Fruit fly (Drosophila melanogaster) whole organism, pupa: ENCODE results near the gene Mdh2.

Experiments used
- CG10348 ChIP-seq: fragments of 200-800 bp; sonication (Bioruptor generic); IDR thresholded peaks from 2 replicates; pipeline ENCODE4 v1.3.6; 2022; ENCODE audit warnings: missing biosample characterization, missing genetic modification characterization
- CG12605 ChIP-seq: fragments of 200-800 bp; sonication (Bioruptor generic); IDR thresholded peaks from 2 replicates; pipeline ENCODE4 v1.3.6; 2022; ENCODE audit warnings: missing biosample characterization, missing genetic modification characterization
- CG13204 ChIP-seq: fragments of 200-800 bp; sonication (Bioruptor generic); optimal IDR thresholded peaks from 2 replicates; lab custom pipeline; 2018; ENCODE audit warnings: missing biosample characterization, mild to moderate bottlenecking, missing genetic modification characterization, moderate library complexity
- CG14655 ChIP-seq: fragments of 200-800 bp; sonication (Bioruptor generic); optimal IDR thresholded peaks from 3 replicates; lab custom pipeline; 2017; ENCODE audit warnings: mild to moderate bottlenecking, missing biosample characterization, missing genetic modification reagents, missing genetic modification characterization
- CG15710 ChIP-seq: fragments of 200-800 bp; sonication (Bioruptor generic); optimal IDR thresholded peaks from 2 replicates; lab custom pipeline; 2018; ENCODE audit warnings: missing biosample characterization, mild to moderate bottlenecking, missing genetic modification characterization, moderate library complexity
- CG17806 ChIP-seq: fragments of 200-800 bp; sonication (Bioruptor generic); optimal IDR thresholded peaks from 2 replicates; lab custom pipeline; 2018; ENCODE audit warnings: missing biosample characterization, mild to moderate bottlenecking, missing genetic modification characterization, moderate library complexity
- CG32121 ChIP-seq: fragments of 200-800 bp; sonication (Bioruptor generic); IDR thresholded peaks from 2 replicates; pipeline ENCODE4 v1.3.6; 2022; ENCODE audit warnings: missing biosample characterization, missing genetic modification characterization
- CG34367 ChIP-seq: fragments of 200-800 bp; sonication (Bioruptor generic); optimal IDR thresholded peaks from 2 replicates; lab custom pipeline; 2018; ENCODE audit warnings: missing biosample characterization, mild to moderate bottlenecking, missing genetic modification characterization
- CG4496 ChIP-seq: fragments of 200-800 bp; sonication (Bioruptor generic); IDR thresholded peaks from 3 replicates; pipeline ENCODE4 v1.3.6; 2022; ENCODE audit warnings: missing biosample characterization, missing genetic modification characterization
- CG8159 ChIP-seq: fragments of 200-800 bp; sonication (Bioruptor generic); optimal IDR thresholded peaks from 3 replicates; lab custom pipeline; 2018; ENCODE audit warnings: missing biosample characterization, mild to moderate bottlenecking, missing genetic modification characterization, moderate library complexity
- CG8301 ChIP-seq: fragments of 200-800 bp; sonication (Bioruptor generic); optimal IDR thresholded peaks from 2 replicates; lab custom pipeline; 2018; ENCODE audit warnings: missing biosample characterization, mild to moderate bottlenecking, missing genetic modification characterization
- CG9948 ChIP-seq: fragments of 200-800 bp; sonication (Bioruptor generic); optimal IDR thresholded peaks from 2 replicates; lab custom pipeline; 2018; ENCODE audit warnings: missing biosample characterization, mild to moderate bottlenecking, missing genetic modification characterization, moderate library complexity
- D1 ChIP-seq: fragments of 200-800 bp; sonication (Bioruptor generic); optimal IDR thresholded peaks from 2 replicates; lab custom pipeline; 2018; ENCODE audit warnings: missing biosample characterization, mild to moderate bottlenecking, missing genetic modification characterization, moderate library complexity
- EcR ChIP-seq: fragments of 200-800 bp; sonication (Bioruptor generic); optimal IDR thresholded peaks from 3 replicates; lab custom pipeline; 2019; ENCODE audit warnings: missing biosample characterization, missing genetic modification characterization, mild to moderate bottlenecking, moderate library complexity, missing genetic modification reagents
- Ets98B ChIP-seq: fragments of 200-800 bp; sonication (Bioruptor generic); IDR thresholded peaks from 2 replicates; pipeline ENCODE4 v1.3.6; 2022; ENCODE audit warnings: missing biosample characterization, missing genetic modification characterization
- Pif1A ChIP-seq: fragments of 200-800 bp; sonication (Bioruptor generic); optimal IDR thresholded peaks from 3 replicates; lab custom pipeline; 2016; ENCODE audit warnings: missing biosample characterization, missing genetic modification characterization
- Pif1B ChIP-seq: fragments of 200-800 bp; sonication (Bioruptor generic); optimal IDR thresholded peaks from 3 replicates; lab custom pipeline; 2016; ENCODE audit warnings: missing biosample characterization, missing genetic modification characterization
- Snoo ChIP-seq: fragments of 200-800 bp; sonication (Bioruptor generic); optimal IDR thresholded peaks from 3 replicates; lab custom pipeline; 2017; ENCODE audit warnings: missing biosample characterization, mild to moderate bottlenecking, missing genetic modification characterization, inconsistent platforms
- fd96Ca ChIP-seq: fragments of 200-800 bp; sonication (Bioruptor generic); IDR thresholded peaks from 3 replicates; pipeline ENCODE4 v1.3.6; 2022; ENCODE audit warnings: missing biosample characterization, missing genetic modification characterization
- gl ChIP-seq: fragments of 200-800 bp; sonication (Bioruptor generic); optimal IDR thresholded peaks from 2 replicates; lab custom pipeline; 2018; ENCODE audit warnings: missing biosample characterization, mild to moderate bottlenecking, missing genetic modification characterization
- rn ChIP-seq: fragments of 200-800 bp; sonication (Bioruptor generic); IDR thresholded peaks from 2 replicates; pipeline ENCODE4 v1.3.6; 2022; ENCODE audit warnings: missing biosample characterization, missing genetic modification characterization

Mdh2 gene

DNA sequence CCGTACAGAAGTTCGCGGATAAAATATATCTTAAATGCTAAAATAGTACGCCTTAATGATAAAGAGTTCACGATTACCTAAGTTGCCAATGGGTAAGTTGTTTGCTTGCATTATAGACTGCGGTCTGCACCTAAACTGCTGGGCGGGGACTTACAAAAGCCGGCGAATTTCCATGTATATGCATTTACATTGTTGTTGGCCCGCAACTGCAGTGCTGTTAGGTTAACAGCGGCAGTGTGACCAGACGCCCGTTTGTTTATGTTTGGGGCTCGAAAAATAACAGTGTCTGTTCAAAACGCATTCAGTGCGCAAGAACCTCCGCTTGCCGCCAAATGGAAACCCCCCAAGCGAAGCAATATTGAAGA, 26.3 kb upstream of the Mdh2 start:
- TF ChIP-seq CG8301 (no peak), CG9948 (tag; lab: Kevin White, UChicago) (no peak), EcR (GFP tag; lab: Kevin White, UChicago) (no peak), CG15710 (tag; lab: Kevin White, UChicago) (no peak), CG34367 (tag; lab: Kevin White, UChicago) (no peak), CG14655 (GFP tag; lab: Kevin White, UChicago) (no peak), rn (GFP tag; lab: Robert Waterston, UW) (no peak), Pif1A (GFP tag; lab: Kevin White, UChicago) (no peak), CG12605 (GFP tag; lab: Robert Waterston, UW) (no peak), Ets98B (GFP tag; lab: Robert Waterston, UW) (no peak), CG4496 (GFP tag; lab: Robert Waterston, UW) (no peak), CG10348 (GFP tag; lab: Robert Waterston, UW) (no peak), Snoo (no peak), CG17806 (tag; lab: Kevin White, UChicago) (no peak), gl (tag; lab: Kevin White, UChicago) (no peak), CG13204 (no peak), Pif1B (GFP tag; lab: Kevin White, UChicago) (no peak), CG8159 (tag; lab: Kevin White, UChicago) (no peak), D1 (tag; lab: Kevin White, UChicago) (no peak), CG32121 (GFP tag; lab: Robert Waterston, UW) (no peak)

DNA sequence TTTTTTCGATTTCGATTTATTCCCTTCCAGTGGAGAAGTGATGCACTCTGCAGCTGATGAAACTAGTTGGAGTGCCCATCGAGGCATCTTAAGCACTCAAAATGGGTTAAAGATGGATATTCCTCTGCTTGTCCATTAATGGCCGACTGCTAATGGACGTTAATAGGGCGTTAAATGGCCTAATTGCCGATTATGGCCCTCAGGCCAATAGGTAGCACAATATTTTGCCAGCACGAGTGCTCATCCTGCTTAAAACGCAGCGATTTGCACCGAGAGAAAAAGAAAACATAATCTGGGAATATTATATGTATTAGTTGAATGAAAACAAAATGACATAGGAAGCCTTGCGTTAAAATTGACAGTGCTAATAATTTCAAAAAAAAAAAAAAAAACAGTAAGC, 17.7 kb upstream of the Mdh2 start, which contains the start of gene CG44158:
Gene CG44158 (plus strand): TSS at position 301 of the 400 bp plus-strand sequence.
- TF ChIP-seq CG8301 (no peak), CG34367 (tag; lab: Kevin White, UChicago) (no peak), CG15710 (tag; lab: Kevin White, UChicago) (no peak), Pif1A (GFP tag; lab: Kevin White, UChicago) (no peak), Snoo (no peak), CG4496 (GFP tag; lab: Robert Waterston, UW) (no peak), D1 (tag; lab: Kevin White, UChicago) (no peak), Pif1B (GFP tag; lab: Kevin White, UChicago) (no peak), gl (tag; lab: Kevin White, UChicago) (no peak), CG17806 (tag; lab: Kevin White, UChicago) (no peak), CG9948 (tag; lab: Kevin White, UChicago) (no peak), EcR (GFP tag; lab: Kevin White, UChicago) (no peak), CG8159 (tag; lab: Kevin White, UChicago) (no peak), CG14655 (GFP tag; lab: Kevin White, UChicago) (no peak), Ets98B (GFP tag; lab: Robert Waterston, UW) (no peak)

- peak; percentile 7 for TF ChIP-seq CG15710 (tag; lab: Kevin White, UChicago)
- TF ChIP-seq Pif1A (GFP tag; lab: Kevin White, UChicago), result peak; percentile 31
- no peak for TF ChIP-seq CG8301
- peak; percentile 2 for TF ChIP-seq Pif1B (GFP tag; lab: Kevin White, UChicago)
- peak; percentile 18 for TF ChIP-seq CG8159 (tag; lab: Kevin White, UChicago)
- TF ChIP-seq CG13204, result no peak
- TF ChIP-seq CG4496 (GFP tag; lab: Robert Waterston, UW), result peak; percentile 45; the same call in 1 of the 3 replicates
- TF ChIP-seq D1 (tag; lab: Kevin White, UChicago), result no peak
- no peak for TF ChIP-seq Snoo
- TF ChIP-seq CG32121 (GFP tag; lab: Robert Waterston, UW), result 0 out of 2 replicates have a peak, but pooled peaks have one; percentile 13
- TF ChIP-seq, all 21 proteins: peak for 6
Observed at dm6 chr3R:18215300-18215699, 10.9 kb upstream of the Mdh2 start.

DNA sequence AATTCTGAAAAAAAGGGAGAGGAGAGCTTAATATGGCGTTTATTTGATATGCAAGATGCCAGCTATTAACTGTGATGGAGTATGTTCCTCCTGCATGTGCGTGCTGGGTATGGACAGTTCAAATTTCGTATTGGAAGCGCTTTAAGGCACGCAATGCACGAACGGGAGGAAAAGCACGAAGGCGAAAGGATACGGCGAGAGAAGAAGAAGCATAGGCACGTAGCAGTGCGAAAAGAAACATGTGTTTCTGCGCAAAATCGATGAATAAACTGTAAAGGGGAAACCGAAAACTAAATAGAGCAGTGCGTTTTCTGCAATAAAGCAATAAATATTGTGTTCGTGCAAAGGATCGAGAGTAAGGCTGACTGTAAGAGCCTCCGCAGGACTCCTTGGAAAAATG, 10.3 kb upstream of the Mdh2 start, which contains the start of gene CG14314:
Gene CG14314 (plus strand): TSS at position 243 of the 400 bp plus-strand sequence.
- TF ChIP-seq fd96Ca (GFP tag; lab: Robert Waterston, UW) (no peak), CG9948 (tag; lab: Kevin White, UChicago) (no peak), gl (tag; lab: Kevin White, UChicago) (no peak), CG32121 (GFP tag; lab: Robert Waterston, UW) (no peak), D1 (tag; lab: Kevin White, UChicago) (no peak), CG10348 (GFP tag; lab: Robert Waterston, UW) (no peak), Pif1A (GFP tag; lab: Kevin White, UChicago) (no peak), CG8301 (no peak), CG4496 (GFP tag; lab: Robert Waterston, UW) (no peak), EcR (GFP tag; lab: Kevin White, UChicago) (no peak), CG12605 (GFP tag; lab: Robert Waterston, UW) (no peak), Pif1B (GFP tag; lab: Kevin White, UChicago) (no peak), Snoo (no peak)
- TF ChIP-seq, all 21 proteins: peak for 0

DNA sequence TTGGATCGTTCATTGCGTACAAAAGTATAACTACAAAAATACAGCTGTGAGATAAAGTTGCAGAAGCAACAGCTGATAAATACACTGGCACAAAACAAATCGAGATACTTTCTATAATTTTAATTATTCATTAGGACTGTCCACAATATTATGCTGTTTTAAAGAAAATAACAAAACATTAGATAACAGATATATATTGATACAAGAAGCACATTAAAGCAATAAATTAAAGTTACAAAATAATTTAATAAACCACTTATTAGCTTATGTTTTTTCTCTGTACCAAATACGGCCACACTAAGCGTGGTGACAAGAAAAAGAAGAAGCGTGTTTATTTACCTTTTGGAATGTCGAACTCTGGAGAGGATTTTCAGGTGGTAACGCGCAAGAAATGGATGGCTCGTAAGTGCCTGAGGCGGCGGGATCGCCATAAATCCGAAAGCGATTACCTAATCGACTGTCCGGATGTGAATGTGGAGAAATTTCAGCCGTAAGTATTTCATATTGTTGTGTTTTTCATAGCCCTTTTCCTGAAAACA, 5.9 kb upstream of the Mdh2 start, which contains the start of the genes CG7988 and CG7183:
Gene CG7988 (plus strand): TSS at position 316 of the 539 bp plus-strand sequence.
Gene CG7183 (minus strand): TSS at position 489 of the 539 bp plus-strand sequence.
- peak; percentile 99 for TF ChIP-seq CG15710 (tag; lab: Kevin White, UChicago)
- no peak for TF ChIP-seq D1 (tag; lab: Kevin White, UChicago)
- peak; percentile 94 for TF ChIP-seq Pif1A (GFP tag; lab: Kevin White, UChicago)
- peak; percentile 98 for TF ChIP-seq Snoo
- no peak for TF ChIP-seq CG13204
- peak; percentile 93 for TF ChIP-seq CG10348 (GFP tag; lab: Robert Waterston, UW)
- TF ChIP-seq CG4496 (GFP tag; lab: Robert Waterston, UW), result peak; percentile 98
- TF ChIP-seq gl (tag; lab: Kevin White, UChicago), result peak; percentile 91
- TF ChIP-seq Pif1B (GFP tag; lab: Kevin White, UChicago), result peak; percentile 90
- peak; percentile 99 for TF ChIP-seq CG8159 (tag; lab: Kevin White, UChicago)
- peak; percentile 99 for TF ChIP-seq CG9948 (tag; lab: Kevin White, UChicago)
- TF ChIP-seq EcR (GFP tag; lab: Kevin White, UChicago), result no peak
- TF ChIP-seq CG34367 (tag; lab: Kevin White, UChicago), result peak; percentile 98
- TF ChIP-seq Ets98B (GFP tag; lab: Robert Waterston, UW), result peak; percentile 96
- TF ChIP-seq rn (GFP tag; lab: Robert Waterston, UW), result peak; percentile 98
- TF ChIP-seq fd96Ca (GFP tag; lab: Robert Waterston, UW), result no peak
- TF ChIP-seq CG14655 (GFP tag; lab: Kevin White, UChicago), result peak; percentile 96
- peak; percentile 98 for TF ChIP-seq CG17806 (tag; lab: Kevin White, UChicago)
- peak; percentile 97 for TF ChIP-seq CG8301
- peak; percentile 98 for TF ChIP-seq CG32121 (GFP tag; lab: Robert Waterston, UW)
- peak; percentile 98 for TF ChIP-seq CG12605 (GFP tag; lab: Robert Waterston, UW)
